Worm (Caenorhabditis elegans): ENCODE measurements around the gene nstp-3.
A peak's percentile ranks its signal among the peaks of the same experiment; 100 is the strongest.
"Not testable (repeated sequence)": the region's sequence is repeated elsewhere in the genome, so short reads cannot be mapped to it uniquely, and the experiment has no call there.

- peak; percentile 64 for TF ChIP-seq unc-55 (GFP tag; optimal IDR thresholded peaks at IDR 0.05)
- TF ChIP-seq nhr-237 (tag; optimal IDR thresholded peaks at IDR 0.05), result not testable (repeated sequence)
- TF ChIP-seq lsy-2 (tag; optimal IDR thresholded peaks at IDR 0.05), result peak in 1 of 2 experiments; percentile 59
These were observed 21.1 kb downstream of the nstp-3 start, which contains the start of gene F44E7.4 for ce11 chrV:5776941-5777340.

All from whole organism, L2 larva.